Fruit fly (Drosophila melanogaster) whole organism, embryonic: Measurements from ENCODE around the gene Tm1.

Experiments
- Adf1 ChIP-seq: fragments of 200-800 bp; sonication (Bioruptor generic); IDR thresholded peaks from 2 replicates; pipeline ENCODE4 v1.3.6; 2022; ENCODE audit warnings: missing biosample characterization, missing genetic modification characterization
- Bgb ChIP-seq: fragments of 200-800 bp; sonication (Bioruptor generic); IDR thresholded peaks from 2 replicates; pipeline ENCODE4 v1.3.6; 2022; ENCODE audit warnings: missing biosample characterization, missing genetic modification characterization; ENCODE audit not compliant: partially characterized antibody
- CG10274 ChIP-seq: fragments of 200-800 bp; sonication (Bioruptor generic); optimal IDR thresholded peaks from 3 replicates; lab custom pipeline; 2017; ENCODE audit warnings: missing biosample characterization, mild to moderate bottlenecking, missing genetic modification characterization
- CG10321 ChIP-seq: fragments of 200-800 bp; sonication (Bioruptor generic); IDR thresholded peaks from 2 replicates; pipeline ENCODE4 v1.3.6; 2022; ENCODE audit warnings: missing biosample characterization, missing genetic modification characterization
- CG10959 ChIP-seq: fragments of 200-800 bp; sonication (Bioruptor generic); IDR thresholded peaks from 2 replicates; pipeline ENCODE4 v1.3.6; 2022; ENCODE audit warnings: missing biosample characterization, missing genetic modification characterization
- CG11093 ChIP-seq: fragments of 200-800 bp; sonication (Bioruptor generic); IDR thresholded peaks from 3 replicates; pipeline ENCODE4 v1.3.6; 2022; ENCODE audit warnings: missing biosample characterization, missing genetic modification characterization
- CG12219 ChIP-seq: fragments of 200-800 bp; sonication (Bioruptor generic); optimal IDR thresholded peaks from 3 replicates; lab custom pipeline; 2018; ENCODE audit warnings: missing biosample characterization, mild to moderate bottlenecking, missing genetic modification characterization
- CG12299 ChIP-seq: fragments of 200-800 bp; sonication (Bioruptor generic); optimal IDR thresholded peaks from 2 replicates; lab custom pipeline; 2018; ENCODE audit warnings: missing biosample characterization, mild to moderate bottlenecking, missing genetic modification characterization
- CG12942 ChIP-seq: fragments of 200-800 bp; sonication (Bioruptor generic); optimal IDR thresholded peaks from 3 replicates; lab custom pipeline; 2016; ENCODE audit warnings: missing biosample characterization, missing genetic modification characterization
- CG13296 ChIP-seq: fragments of 200-800 bp; sonication (Bioruptor generic); optimal IDR thresholded peaks from 3 replicates; lab custom pipeline; 2018; ENCODE audit warnings: missing biosample characterization, mild to moderate bottlenecking, missing genetic modification characterization
- CG14667 ChIP-seq: fragments of 200-800 bp; sonication (Bioruptor generic); IDR thresholded peaks from 2 replicates; pipeline ENCODE4 v1.3.6; 2022; ENCODE audit warnings: missing biosample characterization, missing genetic modification characterization
- CG15011 ChIP-seq: fragments of 200-800 bp; sonication (Bioruptor generic); optimal IDR thresholded peaks from 3 replicates; lab custom pipeline; 2018; ENCODE audit warnings: missing biosample characterization, mild to moderate bottlenecking, missing genetic modification characterization
- CG15514 ChIP-seq: fragments of 200-800 bp; sonication (Bioruptor generic); optimal IDR thresholded peaks from 3 replicates; lab custom pipeline; 2017; ENCODE audit warnings: missing biosample characterization, missing genetic modification characterization, mild to moderate bottlenecking, moderate library complexity, missing genetic modification reagents
- CG17829 ChIP-seq: fragments of 200-800 bp; optimal IDR thresholded peaks from 2 replicates; lab custom pipeline; 2019; ENCODE audit warnings: missing biosample characterization, mild to moderate bottlenecking, missing genetic modification characterization, moderate library complexity
- CG2120 ChIP-seq: fragments of 200-800 bp; sonication (Bioruptor generic); optimal IDR thresholded peaks from 3 replicates; lab custom pipeline; 2016; ENCODE audit warnings: missing biosample characterization, missing genetic modification characterization
- CG2199 ChIP-seq: fragments of 200-800 bp; sonication (Bioruptor generic); IDR thresholded peaks from 3 replicates; pipeline ENCODE4 v1.3.6; 2022; ENCODE audit warnings: missing biosample characterization, missing genetic modification characterization
- CG30403 ChIP-seq: fragments of 200-800 bp; sonication (Bioruptor generic); optimal IDR thresholded peaks from 3 replicates; lab custom pipeline; 2016; ENCODE audit warnings: missing biosample characterization, missing genetic modification characterization
- CG3847 ChIP-seq: fragments of 200-800 bp; sonication (Bioruptor generic); IDR thresholded peaks from 2 replicates; pipeline ENCODE4 v1.3.6; 2022; ENCODE audit warnings: missing biosample characterization, missing genetic modification characterization
- CG4730 ChIP-seq: fragments of 200-800 bp; sonication (Bioruptor generic); IDR thresholded peaks from 2 replicates; pipeline ENCODE4 v1.3.6; 2022; ENCODE audit warnings: missing biosample characterization, missing genetic modification characterization
- CG7786 ChIP-seq: fragments of 200-800 bp; sonication (Bioruptor generic); optimal IDR thresholded peaks from 2 replicates; lab custom pipeline; 2016; ENCODE audit warnings: missing biosample characterization, missing genetic modification characterization
- CG8478 ChIP-seq: fragments of >200 bp; optimal IDR thresholded peaks from 2 replicates; lab custom pipeline; 2018
- CG9932 ChIP-seq: fragments of 200-800 bp; sonication (Bioruptor generic); IDR thresholded peaks from 2 replicates; pipeline ENCODE4 v1.3.6; 2022; ENCODE audit warnings: missing biosample characterization, missing genetic modification characterization
- D ChIP-seq, 2 experiments: fragments of 200-800 bp in 1 of 2; fragments of >200 bp in 1 of 2; sonication (Bioruptor generic) in 1 of 2; optimal IDR thresholded peaks; 2 replicates in 1 of 2; 3 replicates in 1 of 2; lab custom pipeline; 2017; ENCODE audit warnings: mild to moderate bottlenecking in 1 of 2, missing biosample characterization in 1 of 2, missing genetic modification characterization in 1 of 2, missing genetic modification reagents in 1 of 2
- Dek ChIP-seq: fragments of 200-800 bp; sonication (Bioruptor generic); optimal IDR thresholded peaks from 3 replicates; lab custom pipeline; 2019; ENCODE audit warnings: missing biosample characterization, mild to moderate bottlenecking, missing genetic modification characterization, moderate library complexity
- Eip74EF ChIP-seq, 2 experiments: fragments of 200-800 bp in 1 of 2; fragments of >200 bp in 1 of 2; sonication (Bioruptor generic) in 1 of 2; optimal IDR thresholded peaks; 2 replicates each; lab custom pipeline; 2017 to 2019; ENCODE audit warnings: missing biosample characterization in 2 of 2, missing genetic modification characterization in 2 of 2, mild to moderate bottlenecking in 1 of 2, moderate library complexity in 1 of 2
- Ets65A ChIP-seq: fragments of 200-800 bp; sonication (Bioruptor generic); peaks from one replicate; lab custom pipeline; 2016; ENCODE audit warnings: missing biosample characterization, missing genetic modification characterization
- GATAe ChIP-seq: fragments of 200-800 bp; sonication (Bioruptor generic); conservative IDR thresholded peaks from 2 replicates; pipeline ENCODE4 v1.3.6; 2022; ENCODE audit warnings: missing biosample characterization, missing genetic modification characterization
- HmgZ ChIP-seq: fragments of 200-800 bp; sonication (Bioruptor generic); optimal IDR thresholded peaks from 2 replicates; lab custom pipeline; 2018; ENCODE audit warnings: missing biosample characterization, mild to moderate bottlenecking, missing genetic modification characterization
- Hr51 ChIP-seq, 2 experiments: fragments of 200-800 bp; sonication (Bioruptor generic); optimal IDR thresholded peaks; 2 replicates in 1 of 2; 3 replicates in 1 of 2; lab custom pipeline; 2016 to 2018; ENCODE audit warnings: missing biosample characterization in 2 of 2, missing genetic modification characterization in 2 of 2, mild to moderate bottlenecking in 1 of 2, moderate library complexity in 1 of 2
- Kr ChIP-seq: fragments of 200-800 bp; sonication (Bioruptor generic); optimal IDR thresholded peaks from 2 replicates; lab custom pipeline; 2017; ENCODE audit warnings: missing biosample characterization, mild to moderate bottlenecking, missing genetic modification characterization
- Lhr ChIP-seq: fragments of 200-800 bp; sonication (Bioruptor generic); optimal IDR thresholded peaks from 3 replicates; lab custom pipeline; 2017; ENCODE audit warnings: mild to moderate bottlenecking, missing biosample characterization, missing genetic modification reagents, missing genetic modification characterization
- Med ChIP-seq: fragments of 200-800 bp; sonication (Bioruptor generic); peaks from one replicate; lab custom pipeline; 2016; ENCODE audit warnings: missing biosample characterization, missing genetic modification characterization, mild to moderate bottlenecking, inconsistent platforms, moderate library complexity
- Ravus ChIP-seq: fragments of 200-800 bp; sonication (Bioruptor generic); IDR thresholded peaks from 2 replicates; pipeline ENCODE4 v1.3.6; 2022; ENCODE audit warnings: missing biosample characterization, missing genetic modification characterization
- al ChIP-seq: fragments of 200-800 bp; sonication (Bioruptor generic); IDR thresholded peaks from 2 replicates; pipeline ENCODE4 v1.3.6; 2022; ENCODE audit warnings: missing biosample characterization, missing genetic modification characterization
- ash1 ChIP-seq: fragments of 200-800 bp; sonication (Bioruptor generic); optimal IDR thresholded peaks from 2 replicates; lab custom pipeline; 2018; ENCODE audit warnings: missing biosample characterization, mild to moderate bottlenecking, missing genetic modification characterization
- cg ChIP-seq: fragments of 200-800 bp; sonication (Bioruptor generic); optimal IDR thresholded peaks from 3 replicates; lab custom pipeline; 2019; ENCODE audit warnings: missing biosample characterization, mild to moderate bottlenecking, missing genetic modification characterization, moderate library complexity
- chinmo ChIP-seq: fragments of 200-800 bp; sonication (Bioruptor generic); IDR thresholded peaks from 4 replicates; pipeline ENCODE4 v1.3.6; 2022; ENCODE audit warnings: missing biosample characterization, missing genetic modification characterization; ENCODE audit not compliant: partially characterized antibody
- chn ChIP-seq: fragments of 200-800 bp; sonication (Bioruptor generic); optimal IDR thresholded peaks from 2 replicates; lab custom pipeline; 2016; ENCODE audit warnings: missing biosample characterization, missing genetic modification characterization
- ewg ChIP-seq: fragments of 200-800 bp; sonication (Bioruptor generic); optimal IDR thresholded peaks from 3 replicates; lab custom pipeline; 2017; ENCODE audit warnings: mild to moderate bottlenecking, missing biosample characterization, missing genetic modification reagents, missing genetic modification characterization
- gcm ChIP-seq: fragments of 200-800 bp; sonication (Bioruptor generic); optimal IDR thresholded peaks from 2 replicates; lab custom pipeline; 2019; ENCODE audit warnings: missing biosample characterization, mild to moderate bottlenecking, missing genetic modification characterization, moderate library complexity
- gro ChIP-seq: fragments of 200-800 bp; sonication (Bioruptor generic); optimal IDR thresholded peaks from 2 replicates; lab custom pipeline; 2016; ENCODE audit warnings: missing biosample characterization, missing genetic modification characterization
- kni ChIP-seq: fragments of 200-800 bp; sonication (Bioruptor generic); optimal IDR thresholded peaks from 3 replicates; lab custom pipeline; 2017; ENCODE audit warnings: mild to moderate bottlenecking, missing biosample characterization, missing genetic modification reagents, missing genetic modification characterization
- lbe ChIP-seq: fragments of 200-800 bp; sonication (Bioruptor generic); optimal IDR thresholded peaks from 2 replicates; lab custom pipeline; 2016; ENCODE audit warnings: missing biosample characterization, mild to moderate bottlenecking, missing genetic modification characterization
- nmo ChIP-seq: fragments of 200-800 bp; sonication (Bioruptor generic); optimal IDR thresholded peaks from 2 replicates; lab custom pipeline; 2018; ENCODE audit warnings: missing biosample characterization, mild to moderate bottlenecking, missing genetic modification characterization, moderate library complexity
- oc ChIP-seq: fragments of 200-800 bp; sonication (Bioruptor generic); optimal IDR thresholded peaks from 2 replicates; lab custom pipeline; 2018; ENCODE audit warnings: missing biosample characterization, mild to moderate bottlenecking, missing genetic modification characterization, moderate library complexity
- schlank ChIP-seq: fragments of 200-800 bp; sonication (Bioruptor generic); optimal IDR thresholded peaks from 2 replicates; lab custom pipeline; 2018; ENCODE audit warnings: missing biosample characterization, mild to moderate bottlenecking, missing genetic modification characterization
- sisA ChIP-seq: fragments of 200-800 bp; sonication (Bioruptor generic); IDR thresholded peaks from 2 replicates; pipeline ENCODE4 v1.3.6; 2022; ENCODE audit warnings: missing biosample characterization, missing genetic modification characterization
- sr ChIP-seq: fragments of 200-800 bp; sonication (Bioruptor generic); IDR thresholded peaks from 3 replicates; pipeline ENCODE4 v1.3.6; 2022; ENCODE audit warnings: missing biosample characterization, missing genetic modification characterization
- tgo ChIP-seq: fragments of 200-800 bp; sonication (Bioruptor generic); IDR thresholded peaks from 3 replicates; pipeline ENCODE4 v1.3.6; 2022; ENCODE audit warnings: missing biosample characterization, missing genetic modification characterization
- tup ChIP-seq: fragments of 200-800 bp; sonication (Bioruptor generic); optimal IDR thresholded peaks from 2 replicates; lab custom pipeline; 2016; ENCODE audit warnings: missing biosample characterization, mild to moderate bottlenecking, missing genetic modification characterization, moderate library complexity
- vvl ChIP-seq: fragments of 200-800 bp; sonication (Bioruptor generic); IDR thresholded peaks from 2 replicates; pipeline ENCODE4 v1.3.6; 2022; ENCODE audit warnings: missing biosample characterization, missing genetic modification characterization

The Tm1 gene

DNA sequence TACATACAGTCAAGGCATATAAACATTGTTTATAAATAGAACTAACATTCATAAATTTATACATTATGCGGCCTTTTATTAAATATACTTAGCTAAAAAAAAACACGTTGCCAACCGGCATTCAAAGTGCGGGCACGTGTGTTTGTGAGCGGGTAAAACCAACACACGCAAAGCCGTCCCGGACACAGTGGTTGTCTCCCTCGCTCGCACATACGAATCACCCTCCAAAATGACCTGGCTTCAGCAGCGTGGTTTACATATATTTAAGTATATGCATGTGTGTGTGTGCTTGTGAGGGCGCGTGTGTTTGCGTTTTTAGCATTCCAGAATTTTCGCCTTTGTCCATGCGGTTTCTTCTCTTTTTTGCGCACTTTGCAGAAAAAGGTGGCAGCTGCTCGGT, 34.6 kb upstream of the Tm1 start (continued):
- TF ChIP-seq oc (tag; lab: Kevin White, UChicago) = peak; percentile 25
- TF ChIP-seq HmgZ (tag; lab: Kevin White, UChicago) = peak; percentile 57
- no peak for TF ChIP-seq sr (GFP tag; lab: Robert Waterston, UW)
- TF ChIP-seq CG2120 (GFP tag; lab: Kevin White, UChicago) = no peak
- no peak for TF ChIP-seq tgo (GFP tag; lab: Robert Waterston, UW)
- TF ChIP-seq CG17829 (tag; lab: Kevin White, UChicago) = no peak
- TF ChIP-seq CG8478 (lab: Kevin White, UChicago) = peak; percentile 88
- no peak for TF ChIP-seq CG12299
- no peak for TF ChIP-seq CG15011 (GFP tag; lab: Kevin White, UChicago)
- TF ChIP-seq D (optimal IDR thresholded peaks at IDR 0.05; lab: Kevin White, UChicago) = no peak
- no peak for TF ChIP-seq D (GFP tag; optimal IDR thresholded peaks at IDR 0.05; lab: Kevin White, UChicago)
- no peak for TF ChIP-seq tup
- peak; percentile 85 for TF ChIP-seq gcm (GFP tag; lab: Kevin White, UChicago)
- no peak for TF ChIP-seq CG10274 (GFP tag; lab: Kevin White, UChicago)
- no peak for TF ChIP-seq CG4730
- no peak for TF ChIP-seq CG13296 (GFP tag; lab: Kevin White, UChicago)
- TF ChIP-seq Hr51 (GFP tag; optimal IDR thresholded peaks at IDR 0.05; lab: Kevin White, UChicago) = no peak
- TF ChIP-seq CG2199 (GFP tag; lab: Robert Waterston, UW) = 0 out of 3 replicates have a peak, but pooled peaks have one; percentile 37
- TF ChIP-seq vvl = 0 out of 2 replicates have a peak, but pooled peaks have one; percentile 35
- no peak for TF ChIP-seq GATAe
- no peak for TF ChIP-seq CG3847 (GFP tag; lab: Robert Waterston, UW)
- TF ChIP-seq schlank (tag; lab: Kevin White, UChicago) = no peak
- no peak for TF ChIP-seq ash1 (GFP tag; lab: Kevin White, UChicago)
- TF ChIP-seq Adf1 = peak; percentile 43; the same call in 1 of the 2 replicates
- peak; percentile 81 for TF ChIP-seq Ets65A
- no peak for TF ChIP-seq CG30403 (GFP tag; lab: Kevin White, UChicago)
- peak; percentile 28; the same call in 1 of the 2 replicates for TF ChIP-seq CG9932 (GFP tag; lab: Robert Waterston, UW)
- no peak for TF ChIP-seq al (GFP tag; lab: Robert Waterston, UW)
- TF ChIP-seq nmo (GFP tag; lab: Kevin White, UChicago) = peak; percentile 15
- TF ChIP-seq kni (GFP tag; lab: Kevin White, UChicago) = no peak
- TF ChIP-seq CG7786 (GFP tag; lab: Kevin White, UChicago) = no peak
- no peak for TF ChIP-seq Lhr
- peak; percentile 97 for TF ChIP-seq CG10321 (GFP tag; lab: Robert Waterston, UW)
- TF ChIP-seq sisA (GFP tag; lab: Robert Waterston, UW) = no peak
- TF ChIP-seq CG14667 (GFP tag; lab: Robert Waterston, UW) = no peak
- TF ChIP-seq CG10959 (GFP tag; lab: Robert Waterston, UW) = no peak
- TF ChIP-seq gro (GFP tag; lab: Kevin White, UChicago) = no peak
- TF ChIP-seq CG15514 = peak; percentile 9
- peak; percentile 53 for TF ChIP-seq Med (GFP tag; lab: Kevin White, UChicago)
- TF ChIP-seq chn (GFP tag; lab: Kevin White, UChicago) = no peak
- no peak for TF ChIP-seq Ravus
- no peak for TF ChIP-seq CG11093 (GFP tag; lab: Robert Waterston, UW)
- no peak for TF ChIP-seq CG12942 (GFP tag; lab: Kevin White, UChicago)
- no peak for TF ChIP-seq ewg (GFP tag; lab: Kevin White, UChicago)
- TF ChIP-seq CG12219 (GFP tag; lab: Kevin White, UChicago) = no peak
- peak; percentile 30 for TF ChIP-seq lbe (GFP tag; lab: Kevin White, UChicago)
- TF ChIP-seq Dek (tag; lab: Kevin White, UChicago) = no peak
- TF ChIP-seq Kr = peak; percentile 30
- TF ChIP-seq Eip74EF (GFP tag; optimal IDR thresholded peaks at IDR 0.05; lab: Kevin White, UChicago) = no peak
- TF ChIP-seq Bgb (GFP tag; lab: Robert Waterston, UW) = 0 out of 2 replicates have a peak, but pooled peaks have one; percentile 17
- TF ChIP-seq chinmo (GFP tag; lab: Robert Waterston, UW) = peak; percentile 84; the same call in 3 of the 4 replicates
- peak; percentile 98 for TF ChIP-seq cg (GFP tag; lab: Kevin White, UChicago)
